Fruit fly (Drosophila melanogaster) whole organism, embryonic: ENCODE data around the gene beag.

ENCODE experiments used
- Abd-B ChIP-seq: fragments of 200-800 bp; sonication (Bioruptor generic); optimal IDR thresholded peaks from 2 replicates; lab custom pipeline; 2018; ENCODE audit warnings: missing biosample characterization, mild to moderate bottlenecking, missing genetic modification characterization, moderate library complexity
- CG12219 ChIP-seq: fragments of 200-800 bp; sonication (Bioruptor generic); optimal IDR thresholded peaks from 3 replicates; lab custom pipeline; 2018; ENCODE audit warnings: missing biosample characterization, mild to moderate bottlenecking, missing genetic modification characterization
- CG12236 ChIP-seq: fragments of 200-800 bp; sonication (Bioruptor generic); optimal IDR thresholded peaks from 2 replicates; lab custom pipeline; 2016; ENCODE audit warnings: missing biosample characterization, missing genetic modification characterization
- CG1233 ChIP-seq: fragments of 200-800 bp; sonication (Bioruptor generic); optimal IDR thresholded peaks from 4 replicates; lab custom pipeline; 2018; ENCODE audit warnings: missing biosample characterization, mild to moderate bottlenecking, missing genetic modification characterization
- CG13894 ChIP-seq: fragments of 200-800 bp; sonication (Bioruptor generic); optimal IDR thresholded peaks from 3 replicates; lab custom pipeline; 2018; ENCODE audit warnings: missing biosample characterization, mild to moderate bottlenecking, missing genetic modification characterization, moderate library complexity
- CG14667 ChIP-seq: fragments of 200-800 bp; sonication (Bioruptor generic); IDR thresholded peaks from 2 replicates; pipeline ENCODE4 v1.3.6; 2022; ENCODE audit warnings: missing biosample characterization, missing genetic modification characterization
- CG15269 ChIP-seq: fragments of 200-800 bp; sonication (Bioruptor generic); optimal IDR thresholded peaks from 2 replicates; lab custom pipeline; 2018; ENCODE audit warnings: missing biosample characterization, mild to moderate bottlenecking, missing genetic modification characterization, moderate library complexity
- CG16863 ChIP-seq: fragments of 200-800 bp; sonication (Bioruptor generic); optimal IDR thresholded peaks from 3 replicates; lab custom pipeline; 2016; ENCODE audit warnings: missing biosample characterization, missing genetic modification characterization
- CG17186 ChIP-seq: fragments of 200-800 bp; sonication (Bioruptor generic); optimal IDR thresholded peaks from 3 replicates; lab custom pipeline; 2017; ENCODE audit warnings: missing biosample characterization, missing genetic modification reagents, missing genetic modification characterization
- CG17359 ChIP-seq: fragments of 200-800 bp; sonication (Bioruptor generic); optimal IDR thresholded peaks from 3 replicates; lab custom pipeline; 2018; ENCODE audit warnings: missing biosample characterization, mild to moderate bottlenecking, missing genetic modification characterization, moderate library complexity
- CG2678 ChIP-seq: fragments of 200-800 bp; sonication (Bioruptor generic); optimal IDR thresholded peaks from 3 replicates; lab custom pipeline; 2019; ENCODE audit warnings: missing biosample characterization, mild to moderate bottlenecking, missing genetic modification characterization, moderate library complexity
- CG32767 ChIP-seq: fragments of 200-800 bp; sonication (Bioruptor generic); IDR thresholded peaks from 2 replicates; pipeline ENCODE4 v1.3.6; 2022; ENCODE audit warnings: missing biosample characterization, missing genetic modification characterization
- CG3281 ChIP-seq: fragments of 200-800 bp; sonication (Bioruptor generic); optimal IDR thresholded peaks from 3 replicates; lab custom pipeline; 2017; ENCODE audit warnings: missing biosample characterization, mild to moderate bottlenecking, missing genetic modification characterization
- CG34422 ChIP-seq: fragments of 200-800 bp; sonication (Bioruptor generic); IDR thresholded peaks from 3 replicates; pipeline ENCODE4 v1.3.6; 2022; ENCODE audit warnings: missing biosample characterization, missing genetic modification characterization
- CG5180 ChIP-seq: fragments of 200-800 bp; sonication (Bioruptor generic); optimal IDR thresholded peaks from 3 replicates; lab custom pipeline; 2017; ENCODE audit warnings: missing biosample characterization, missing genetic modification characterization, mild to moderate bottlenecking, moderate library complexity, missing genetic modification reagents
- CG6654 ChIP-seq: fragments of 200-800 bp; sonication (Bioruptor generic); optimal IDR thresholded peaks from 2 replicates; lab custom pipeline; 2017; ENCODE audit warnings: missing biosample characterization, mild to moderate bottlenecking, missing genetic modification characterization
- CG8944 ChIP-seq: fragments of 200-800 bp; sonication (Bioruptor generic); optimal IDR thresholded peaks from 3 replicates; lab custom pipeline; 2016; ENCODE audit warnings: missing biosample characterization, missing genetic modification characterization
- CrebB ChIP-seq: fragments of 200-800 bp; sonication (Bioruptor generic); optimal IDR thresholded peaks from 3 replicates; lab custom pipeline; 2018; ENCODE audit warnings: missing biosample characterization, mild to moderate bottlenecking, missing genetic modification characterization
- ERR ChIP-seq: fragments of 200-800 bp; sonication (Bioruptor generic); optimal IDR thresholded peaks from 2 replicates; lab custom pipeline; 2016; ENCODE audit warnings: missing biosample characterization, missing genetic modification characterization
- Ets97D ChIP-seq: fragments of 200-800 bp; sonication (Bioruptor generic); optimal IDR thresholded peaks from 3 replicates; lab custom pipeline; 2016; ENCODE audit warnings: missing biosample characterization, missing genetic modification characterization
- Fer3 ChIP-seq: fragments of 200-800 bp; sonication (Bioruptor generic); optimal IDR thresholded peaks from 2 replicates; lab custom pipeline; 2018; ENCODE audit warnings: missing biosample characterization, mild to moderate bottlenecking, missing genetic modification characterization, moderate library complexity
- Lhr ChIP-seq: fragments of 200-800 bp; sonication (Bioruptor generic); optimal IDR thresholded peaks from 3 replicates; lab custom pipeline; 2017; ENCODE audit warnings: mild to moderate bottlenecking, missing biosample characterization, missing genetic modification reagents, missing genetic modification characterization
- Lim3 ChIP-seq: fragments of 200-800 bp; sonication (Bioruptor generic); IDR thresholded peaks from 2 replicates; pipeline ENCODE4 v1.3.6; 2022; ENCODE audit warnings: missing biosample characterization, missing genetic modification characterization
- Med ChIP-seq: fragments of 200-800 bp; sonication (Bioruptor generic); peaks from one replicate; lab custom pipeline; 2016; ENCODE audit warnings: missing biosample characterization, missing genetic modification characterization, mild to moderate bottlenecking, inconsistent platforms, moderate library complexity
- Pdp1 ChIP-seq, 2 experiments: fragments of 200-800 bp; sonication (Bioruptor generic); optimal IDR thresholded peaks; 3 replicates each; lab custom pipeline; 2016; ENCODE audit warnings: missing biosample characterization in 2 of 2, missing genetic modification characterization in 2 of 2, mild to moderate bottlenecking in 1 of 2, moderate library complexity in 1 of 2
- Ptx1 ChIP-seq: fragments of 200-800 bp; sonication (Bioruptor generic); IDR thresholded peaks from 2 replicates; pipeline ENCODE4 v1.3.6; 2022; ENCODE audit warnings: missing biosample characterization, missing genetic modification characterization
- Sox100B ChIP-seq: fragments of 200-800 bp; sonication (Bioruptor generic); optimal IDR thresholded peaks from 3 replicates; lab custom pipeline; 2018; ENCODE audit warnings: missing biosample characterization, mild to moderate bottlenecking, missing genetic modification characterization
- Usf ChIP-seq: fragments of 200-800 bp; sonication (Bioruptor generic); optimal IDR thresholded peaks from 2 replicates; lab custom pipeline; 2017; ENCODE audit warnings: missing genotype, missing biosample characterization, missing genetic modification characterization
- abd-A ChIP-seq: fragments of 200-800 bp; sonication (Bioruptor generic); optimal IDR thresholded peaks from 3 replicates; lab custom pipeline; 2019; ENCODE audit warnings: missing biosample characterization, mild to moderate bottlenecking, missing genetic modification characterization, moderate library complexity
- ara ChIP-seq: fragments of 200-800 bp; sonication (Bioruptor generic); IDR thresholded peaks from 2 replicates; pipeline ENCODE4 v1.3.6; 2022; ENCODE audit warnings: missing biosample characterization, missing genetic modification characterization
- bbx ChIP-seq: fragments of 200-800 bp; sonication (Bioruptor generic); IDR thresholded peaks from 2 replicates; pipeline ENCODE4 v1.3.6; 2022; ENCODE audit warnings: missing biosample characterization, missing genetic modification characterization; ENCODE audit not compliant: partially characterized antibody
- br ChIP-seq: fragments of >200 bp; optimal IDR thresholded peaks from 2 replicates; lab custom pipeline; 2017
- caup ChIP-seq: fragments of 200-800 bp; sonication (Bioruptor generic); optimal IDR thresholded peaks from 3 replicates; lab custom pipeline; 2017; ENCODE audit warnings: missing biosample characterization, mild to moderate bottlenecking, missing genetic modification characterization, moderate library complexity; ENCODE audit not compliant: severe bottlenecking
- ci ChIP-seq: fragments of 200-800 bp; sonication (Bioruptor generic); IDR thresholded peaks from 3 replicates; pipeline ENCODE4 v1.3.6; 2022; ENCODE audit warnings: missing biosample characterization, missing genetic modification characterization
- cwo ChIP-seq: fragments of 200-800 bp; sonication (Bioruptor generic); optimal IDR thresholded peaks from 3 replicates; lab custom pipeline; 2017; ENCODE audit warnings: missing biosample characterization, missing genetic modification characterization, mild to moderate bottlenecking, moderate library complexity, missing genetic modification reagents
- emc ChIP-seq: fragments of 200-800 bp; sonication (Bioruptor generic); optimal IDR thresholded peaks from 2 replicates; lab custom pipeline; 2016; ENCODE audit warnings: missing biosample characterization, missing genetic modification characterization
- eyg ChIP-seq: fragments of 200-800 bp; sonication (Bioruptor generic); optimal IDR thresholded peaks from 3 replicates; lab custom pipeline; 2016; ENCODE audit warnings: missing biosample characterization, missing genetic modification characterization
- fd102C ChIP-seq: fragments of 200-800 bp; sonication (Bioruptor generic); optimal IDR thresholded peaks from 2 replicates; lab custom pipeline; 2018; ENCODE audit warnings: missing biosample characterization, mild to moderate bottlenecking, missing genetic modification characterization, moderate library complexity
- fd64A ChIP-seq: fragments of 200-800 bp; sonication (Bioruptor generic); optimal IDR thresholded peaks from 3 replicates; lab custom pipeline; 2018; ENCODE audit warnings: missing biosample characterization, mild to moderate bottlenecking, missing genetic modification characterization
- insv ChIP-seq, 2 experiments: fragments of 200-800 bp; sonication (Bioruptor generic); optimal IDR thresholded peaks; 3 replicates each; lab custom pipeline; 2016 to 2018; ENCODE audit warnings: missing biosample characterization in 2 of 2, missing genetic modification characterization in 2 of 2
- kay ChIP-seq: fragments of 200-800 bp; sonication (Bioruptor generic); optimal IDR thresholded peaks from 2 replicates; lab custom pipeline; 2016; ENCODE audit warnings: missing biosample characterization, missing genetic modification characterization
- maf-S ChIP-seq: fragments of 200-800 bp; sonication (Bioruptor generic); optimal IDR thresholded peaks from 2 replicates; lab custom pipeline; 2016; ENCODE audit warnings: missing biosample characterization, missing genetic modification characterization
- nau ChIP-seq: fragments of 200-800 bp; sonication (Bioruptor generic); optimal IDR thresholded peaks from 3 replicates; lab custom pipeline; 2017; ENCODE audit warnings: missing biosample characterization, mild to moderate bottlenecking, missing genetic modification characterization, missing genetic modification reagents
- odd ChIP-seq: fragments of 200-800 bp; sonication (Bioruptor generic); optimal IDR thresholded peaks from 2 replicates; lab custom pipeline; 2017; ENCODE audit warnings: missing biosample characterization, mild to moderate bottlenecking, missing genetic modification characterization
- peb ChIP-seq: fragments of 200-800 bp; sonication (Bioruptor generic); IDR thresholded peaks from 2 replicates; pipeline ENCODE4 v1.3.6; 2022; ENCODE audit warnings: missing biosample characterization, missing genetic modification characterization
- pfk ChIP-seq: fragments of 200-800 bp; sonication (Bioruptor generic); optimal IDR thresholded peaks from 2 replicates; lab custom pipeline; 2018; ENCODE audit warnings: missing biosample characterization, mild to moderate bottlenecking, missing genetic modification characterization, moderate library complexity
- pros ChIP-seq: fragments of 200-800 bp; sonication (Bioruptor generic); optimal IDR thresholded peaks from 3 replicates; lab custom pipeline; 2019; ENCODE audit warnings: missing biosample characterization, mild to moderate bottlenecking, missing genetic modification characterization, moderate library complexity
- slou ChIP-seq: fragments of 200-800 bp; sonication (Bioruptor generic); optimal IDR thresholded peaks from 3 replicates; lab custom pipeline; 2016; ENCODE audit warnings: missing biosample characterization, missing genetic modification characterization
- tap ChIP-seq: fragments of 200-800 bp; optimal IDR thresholded peaks from 3 replicates; lab custom pipeline; 2019; ENCODE audit warnings: missing biosample characterization, mild to moderate bottlenecking, missing genetic modification characterization, moderate library complexity
- tio ChIP-seq: fragments of 200-800 bp; sonication (Bioruptor generic); optimal IDR thresholded peaks from 2 replicates; lab custom pipeline; 2017; ENCODE audit warnings: missing biosample characterization, missing genetic modification characterization, inconsistent platforms
- vnd ChIP-seq: fragments of 200-800 bp; sonication (Bioruptor generic); IDR thresholded peaks from 3 replicates; pipeline ENCODE4 v1.3.6; 2022; ENCODE audit warnings: missing biosample characterization, missing genetic modification characterization; ENCODE audit not compliant: partially characterized antibody

beag gene

dm6 chr3R:9085306-9085705, 20.4 kb upstream of the beag start (continued):
- TF ChIP-seq ara (no peak), kay (GFP tag; lab: Kevin White, UChicago) (no peak), CG34422 (GFP tag; lab: Robert Waterston, UW) (no peak), cwo (GFP tag; lab: Kevin White, UChicago) (no peak), nau (GFP tag; lab: Kevin White, UChicago) (no peak), odd (GFP tag; lab: Kevin White, UChicago) (no peak), Lhr (GFP tag; lab: Kevin White, UChicago) (no peak), Ets97D (GFP tag; lab: Kevin White, UChicago) (no peak), eyg (peak; percentile 25), Abd-B (no peak), Ptx1 (GFP tag; lab: Robert Waterston, UW) (peak; percentile 52), CG5180 (GFP tag; lab: Kevin White, UChicago) (no peak), tap (tag; lab: Kevin White, UChicago) (no peak), fd64A (GFP tag; lab: Kevin White, UChicago) (no peak), Med (peak; percentile 48), CG12236 (GFP tag; lab: Kevin White, UChicago) (no peak), Lim3 (GFP tag; lab: Robert Waterston, UW) (no peak), CG3281 (GFP tag; lab: Kevin White, UChicago) (peak; percentile 12), tio (GFP tag; lab: Kevin White, UChicago) (no peak), fd102C (GFP tag; lab: Kevin White, UChicago) (no peak), bbx (GFP tag; lab: Robert Waterston, UW) (no peak), caup (GFP tag; lab: Kevin White, UChicago) (peak; percentile 8), abd-A (tag; lab: Kevin White, UChicago) (no peak), CG1233 (peak; percentile 3), Usf (GFP tag; lab: Kevin White, UChicago) (no peak), CG8944 (no peak), CG17186 (GFP tag; lab: Kevin White, UChicago) (no peak), vnd (GFP tag; lab: Robert Waterston, UW) (no peak), Fer3 (tag; lab: Kevin White, UChicago) (peak; percentile 2), pfk (GFP tag; lab: Kevin White, UChicago) (no peak), CG6654 (GFP tag; lab: Kevin White, UChicago) (no peak), Sox100B (no peak), CG13894 (tag; lab: Kevin White, UChicago) (no peak), maf-S (GFP tag; lab: Kevin White, UChicago) (no peak), CG32767 (no peak), CG16863 (no peak), insv (GFP tag; optimal IDR thresholded peaks at IDR 0.05; lab: Kevin White, UChicago) (no peak), CrebB (no peak), peb (GFP tag; lab: Robert Waterston, UW) (no peak), slou (GFP tag; lab: Kevin White, UChicago) (no peak), ERR (GFP tag; lab: Kevin White, UChicago) (no peak), pros (GFP tag; lab: Kevin White, UChicago) (no peak), ci (GFP tag; lab: Robert Waterston, UW) (no peak), CG14667 (GFP tag; lab: Robert Waterston, UW) (no peak), CG12219 (peak; percentile 31), Pdp1 (GFP tag; optimal IDR thresholded peaks at IDR 0.05; lab: Kevin White, UChicago) (peak in 1 of 2 experiments; percentile 13), CG2678 (tag; lab: Kevin White, UChicago) (peak; percentile 41), CG15269 (tag; lab: Kevin White, UChicago) (peak; percentile 33), emc (GFP tag; lab: Kevin White, UChicago) (no peak), br (lab: Kevin White, UChicago) (no peak), CG17359 (peak; percentile 16)
